Fruit fly (Drosophila melanogaster): ENCODE measurements around the gene CG7829.

CG7829 gene

dm6 chr3R:29830925-29831324 is 13.4 kb upstream of the CG7829 start (continued):
- TF ChIP-seq CG8944 (GFP tag; optimal IDR thresholded peaks at IDR 0.05) (no peak), knrl (GFP tag; IDR thresholded peaks at IDR 0.05; ENCODE audit: partially characterized antibody) (no peak), NC2α (GFP tag; optimal IDR thresholded peaks at IDR 0.05) (no peak), CG18011 (GFP tag; optimal IDR thresholded peaks at IDR 0.05) (no peak), sr (GFP tag; IDR thresholded peaks at IDR 0.05) (no peak), fd64A (GFP tag; optimal IDR thresholded peaks at IDR 0.05) (peak; percentile 87), tll (GFP tag; optimal IDR thresholded peaks at IDR 0.05) (no peak), Gug (GFP tag; IDR thresholded peaks at IDR 0.05) (no peak), gem (tag; optimal IDR thresholded peaks at IDR 0.05) (no peak), ATbp (GFP tag; optimal IDR thresholded peaks at IDR 0.05) (peak; percentile 62), org-1 (GFP tag; optimal IDR thresholded peaks at IDR 0.05) (no peak), disco-r (GFP tag; optimal IDR thresholded peaks at IDR 0.05) (no peak), slbo (GFP tag; IDR thresholded peaks at IDR 0.05) (no peak), hb (GFP tag; IDR thresholded peaks at IDR 0.05; ENCODE audit: partially characterized antibody) (no peak), Asciz (GFP tag; optimal IDR thresholded peaks at IDR 0.05) (peak; percentile 79), ase (GFP tag; IDR thresholded peaks at IDR 0.05) (no peak), Med (GFP tag) (peak; percentile 73), Eip74EF (GFP tag; optimal IDR thresholded peaks at IDR 0.05) (peak in 1 of 2 experiments; percentile 37), unc-4 (GFP tag; IDR thresholded peaks at IDR 0.05; ENCODE audit: partially characterized antibody) (no peak), maf-S (GFP tag; optimal IDR thresholded peaks at IDR 0.05) (no peak), CG10654 (GFP tag; optimal IDR thresholded peaks at IDR 0.05) (no peak), CG17385 (GFP tag; optimal IDR thresholded peaks at IDR 0.05) (no peak), Hey (tag; optimal IDR thresholded peaks at IDR 0.05) (no peak), BtbVII (GFP tag; optimal IDR thresholded peaks at IDR 0.05) (peak; percentile 45), Side (GFP tag; optimal IDR thresholded peaks at IDR 0.05) (peak; percentile 16), lilli (GFP tag; optimal IDR thresholded peaks at IDR 0.05) (no peak), ttk (GFP tag; IDR thresholded peaks at IDR 0.05) (no peak), fd3F (GFP tag; optimal IDR thresholded peaks at IDR 0.05) (no peak), pan (optimal IDR thresholded peaks at IDR 0.05) (no peak), pan (GFP tag; optimal IDR thresholded peaks at IDR 0.05 in 1 of 2, IDR thresholded peaks at IDR 0.05 in 1 of 2) (no peak), CG15696 (tag; optimal IDR thresholded peaks at IDR 0.05) (peak; percentile 95), scrt (GFP tag; optimal IDR thresholded peaks at IDR 0.05) (no peak), Rfx (GFP tag; IDR thresholded peaks at IDR 0.05) (no peak), so (GFP tag; IDR thresholded peaks at IDR 0.05) (peak; percentile 21; the same call in 1 of the 3 replicates), CG12071 (GFP tag; optimal IDR thresholded peaks at IDR 0.05) (peak; percentile 62), CG2116 (GFP tag; optimal IDR thresholded peaks at IDR 0.05) (no peak), gt (GFP tag; IDR thresholded peaks at IDR 0.05) (no peak), Chrac-16 (GFP tag; optimal IDR thresholded peaks at IDR 0.05) (no peak), HLHmδ (GFP tag; optimal IDR thresholded peaks at IDR 0.05) (peak; percentile 54), chn (GFP tag; optimal IDR thresholded peaks at IDR 0.05) (no peak), Gsc (GFP tag; IDR thresholded peaks at IDR 0.05) (no peak), CG4404 (GFP tag; IDR thresholded peaks at IDR 0.05) (no peak), sisA (GFP tag; IDR thresholded peaks at IDR 0.05) (no peak), Jarid2 (GFP tag; optimal IDR thresholded peaks at IDR 0.05) (peak; percentile 15), nmo (GFP tag; optimal IDR thresholded peaks at IDR 0.05) (no peak), gcm (GFP tag; optimal IDR thresholded peaks at IDR 0.05) (peak; percentile 13), D19B (GFP tag; optimal IDR thresholded peaks at IDR 0.05) (no peak), fru (optimal IDR thresholded peaks at IDR 0.05) (no peak), Tbp (GFP tag; optimal IDR thresholded peaks at IDR 0.05) (no peak), CG9727 (GFP tag; optimal IDR thresholded peaks at IDR 0.05) (peak; percentile 79), CG2889 (GFP tag; IDR thresholded peaks at IDR 0.05) (no peak), sna (GFP tag; IDR thresholded peaks at IDR 0.05; ENCODE audit: partially characterized antibody) (no peak)

Data from whole organism, embryonic.